Fruit fly (Drosophila melanogaster): ENCODE measurements around the gene AhcyL2.

- TF ChIP-seq CG7101 (tag; optimal IDR thresholded peaks at IDR 0.05) (peak; percentile 2), pad (GFP tag; optimal IDR thresholded peaks at IDR 0.05) (no peak), ovo (GFP tag; optimal IDR thresholded peaks at IDR 0.05) (no peak), CG5204 (GFP tag; optimal IDR thresholded peaks at IDR 0.05) (no peak), Crg-1 (GFP tag; optimal IDR thresholded peaks at IDR 0.05) (no peak), kay (GFP tag; ENCODE audit: borderline replicate concordance) (peak; percentile 53), tj (GFP tag; optimal IDR thresholded peaks at IDR 0.05) (no peak), CG12768 (GFP tag; optimal IDR thresholded peaks at IDR 0.05) (no peak), CG33017 (tag; optimal IDR thresholded peaks at IDR 0.05) (no peak), CG1620 (GFP tag; optimal IDR thresholded peaks at IDR 0.05) (no peak), CG14711 (tag; optimal IDR thresholded peaks at IDR 0.05) (no peak), Clk (GFP tag; optimal IDR thresholded peaks at IDR 0.05) (no peak), cnc (optimal IDR thresholded peaks at IDR 0.05) (no peak)
These were observed 867 bp downstream of the AhcyL2 start for dm6 chr3R:16980958-16981623.

Data from whole organism, adult.